Worm (Caenorhabditis elegans) whole organism, late embryonic: ENCODE measurements around the gene pch-2.

Experiments
- C08G9.2 ChIP-seq: sonication (generic microtip); optimal IDR thresholded peaks from 2 replicates; lab custom pipeline; 2016; ENCODE audit warnings: mild to moderate bottlenecking, missing genetic modification characterization, moderate library complexity, missing compliant biosample characterization
- K09A11.1 ChIP-seq: sonication (generic microtip); optimal IDR thresholded peaks from 2 replicates; lab custom pipeline; 2017; ENCODE audit warnings: antibody characterized with exemption, mild to moderate bottlenecking, missing genetic modification characterization, missing compliant biosample characterization; ENCODE audit not compliant: insufficient read depth
- dmd-4 ChIP-seq: sonication (generic microtip); optimal IDR thresholded peaks from 2 replicates; lab custom pipeline; 2016; ENCODE audit warnings: borderline replicate concordance, missing genetic modification characterization, missing compliant biosample characterization
- fax-1 ChIP-seq: sonication (generic microtip); optimal IDR thresholded peaks from 2 replicates; lab custom pipeline; 2016; ENCODE audit warnings: missing genotype, missing genetic modification characterization, missing compliant biosample characterization
- hlh-15 ChIP-seq: sonication (generic microtip); optimal IDR thresholded peaks from 2 replicates; lab custom pipeline; 2016; ENCODE audit warnings: missing genetic modification characterization, missing compliant biosample characterization
- hlh-30 ChIP-seq: sonication (generic microtip); optimal IDR thresholded peaks from 2 replicates; lab custom pipeline; 2017; ENCODE audit warnings: antibody characterized with exemption, missing genetic modification characterization, missing compliant biosample characterization; ENCODE audit not compliant: insufficient read depth
- pag-3 ChIP-seq: sonication (generic microtip); optimal IDR thresholded peaks from 2 replicates; lab custom pipeline; 2016; ENCODE audit warnings: missing compliant biosample characterization, missing genetic modification characterization, borderline replicate concordance
- pax-1 ChIP-seq: fragments of 150-350 bp; optimal IDR thresholded peaks from 2 replicates; lab custom pipeline; 2014; ENCODE audit warnings: missing biosample characterization, missing genetic modification characterization
- pqm-1 ChIP-seq: sonication (generic microtip); optimal IDR thresholded peaks from 2 replicates; lab custom pipeline; 2016; ENCODE audit warnings: missing genetic modification characterization, missing compliant biosample characterization
- tbx-2 ChIP-seq: sonication (generic microtip); optimal IDR thresholded peaks from 2 replicates; lab custom pipeline; 2016; ENCODE audit warnings: missing genetic modification characterization, missing compliant biosample characterization
- unc-42 ChIP-seq: sonication (generic microtip); optimal IDR thresholded peaks from 2 replicates; lab custom pipeline; 2016; ENCODE audit warnings: missing genotype, missing genetic modification characterization, missing compliant biosample characterization
- unc-55 ChIP-seq: sonication (generic microtip); optimal IDR thresholded peaks from 2 replicates; lab custom pipeline; 2017; ENCODE audit warnings: missing biosample characterization, missing genetic modification reagents, missing genetic modification characterization

DNA sequence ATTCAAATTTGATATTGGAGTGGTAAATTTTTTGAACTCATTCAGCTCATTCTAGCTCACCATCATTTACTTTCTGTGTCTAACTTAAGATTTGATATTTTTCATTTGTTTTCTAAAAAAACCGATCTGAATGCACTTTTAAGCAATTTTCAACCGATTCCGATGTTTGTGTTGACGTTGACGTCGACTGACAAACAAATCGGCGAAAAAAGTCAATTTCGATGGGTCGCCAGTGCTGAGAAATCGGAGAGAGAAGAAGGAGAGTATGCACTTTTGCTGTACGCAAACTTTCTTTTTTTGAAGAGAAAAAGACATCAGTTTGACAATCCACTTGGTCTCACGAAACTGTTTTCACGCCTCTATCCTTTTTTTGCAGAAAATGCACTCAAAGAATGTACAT, 32.7 kb upstream of the pch-2 start:
- no peak for TF ChIP-seq hlh-30 (tag; lab: Kevin White, UChicago)
- no peak for TF ChIP-seq C08G9.2 (tag; lab: Kevin White, UChicago)
- TF ChIP-seq pax-1, result no peak
- TF ChIP-seq pqm-1, result no peak
- TF ChIP-seq dmd-4, result no peak
- TF ChIP-seq pag-3 (tag; lab: Kevin White, UChicago), result no peak
- TF ChIP-seq fax-1 (tag; lab: Kevin White, UChicago), result no peak
- no peak for TF ChIP-seq K09A11.1 (tag; lab: Kevin White, UChicago)
- no peak for TF ChIP-seq unc-42
- no peak for TF ChIP-seq unc-55 (GFP tag; lab: Kevin White, UChicago)
- no peak for TF ChIP-seq tbx-2 (tag; lab: Kevin White, UChicago)
- no peak for TF ChIP-seq hlh-15 (tag; lab: Kevin White, UChicago)
